Fruit fly (Drosophila melanogaster): Measurements from ENCODE around the gene Mgat2.

Mgat2 gene

dm6 chr3R:29978595-29978994 is 43.4 kb downstream of the Mgat2 start (continued):
- TF ChIP-seq Nf-YA (GFP tag; IDR thresholded peaks at IDR 0.05) (0 out of 2 replicates have a peak, but pooled peaks have one; percentile 36), CG2712 (tag; optimal IDR thresholded peaks at IDR 0.05) (peak; percentile 5), sens (GFP tag) (peak; percentile 54), ind (GFP tag; optimal IDR thresholded peaks at IDR 0.05) (peak; percentile 22), mirr (GFP tag; optimal IDR thresholded peaks at IDR 0.05) (no peak), CG32532 (GFP tag; IDR thresholded peaks at IDR 0.05) (peak; percentile 26; the same call in 1 of the 2 replicates), esg (GFP tag; conservative IDR thresholded peaks at IDR 0.05) (no peak), bab2 (GFP tag; optimal IDR thresholded peaks at IDR 0.05) (no peak), CG12155 (GFP tag; optimal IDR thresholded peaks at IDR 0.05) (no peak), gce (GFP tag; IDR thresholded peaks at IDR 0.05) (peak; percentile 45; the same call in 1 of the 3 replicates), CG2678 (tag; optimal IDR thresholded peaks at IDR 0.05) (peak; percentile 66), ewg (GFP tag; optimal IDR thresholded peaks at IDR 0.05) (no peak), CG3281 (GFP tag; optimal IDR thresholded peaks at IDR 0.05) (peak; percentile 36), Meics (GFP tag; optimal IDR thresholded peaks at IDR 0.05) (peak; percentile 51), Hand (GFP tag; optimal IDR thresholded peaks at IDR 0.05) (peak; percentile 43), CG1603 (tag; optimal IDR thresholded peaks at IDR 0.05) (peak; percentile 41), CG6813 (GFP tag; optimal IDR thresholded peaks at IDR 0.05) (no peak), BtbVII (GFP tag; optimal IDR thresholded peaks at IDR 0.05) (peak; percentile 11), CG33213 (GFP tag; optimal IDR thresholded peaks at IDR 0.05) (no peak), dysf (GFP tag; IDR thresholded peaks at IDR 0.05) (peak; percentile 51; the same call in 1 of the 3 replicates), lov (optimal IDR thresholded peaks at IDR 0.05) (no peak), lov (GFP tag; IDR thresholded peaks at IDR 0.05) (no peak), CG7928 (GFP tag; optimal IDR thresholded peaks at IDR 0.05) (no peak), CG9932 (GFP tag; IDR thresholded peaks at IDR 0.05) (0 out of 2 replicates have a peak, but pooled peaks have one; percentile 27), CG18476 (GFP tag; optimal IDR thresholded peaks at IDR 0.05) (no peak), CG5953 (GFP tag; IDR thresholded peaks at IDR 0.05) (no peak), dmrt99B (tag; optimal IDR thresholded peaks at IDR 0.05) (peak; percentile 52), CG5245 (GFP tag; optimal IDR thresholded peaks at IDR 0.05) (no peak), Dref (GFP tag; IDR thresholded peaks at IDR 0.05) (no peak), CG31441 (GFP tag; IDR thresholded peaks at IDR 0.05) (peak; percentile 10; the same call in 1 of the 2 replicates), CG18011 (GFP tag; optimal IDR thresholded peaks at IDR 0.05) (no peak), pfk (GFP tag; optimal IDR thresholded peaks at IDR 0.05) (no peak), CG32772 (GFP tag; IDR thresholded peaks at IDR 0.05) (no peak), Ets65A (GFP tag) (no peak), dpn (GFP tag; optimal IDR thresholded peaks at IDR 0.05) (peak in 1 of 2 experiments; percentile 22), Abd-B (GFP tag; optimal IDR thresholded peaks at IDR 0.05) (no peak), PHDP (tag; optimal IDR thresholded peaks at IDR 0.05) (peak; percentile 29), hbn (GFP tag; IDR thresholded peaks at IDR 0.05; ENCODE audit: partially characterized antibody) (no peak), hkb (optimal IDR thresholded peaks at IDR 0.05) (no peak), hkb (GFP tag; IDR thresholded peaks at IDR 0.05) (peak; percentile 59), CG7357 (GFP tag; IDR thresholded peaks at IDR 0.05) (no peak), Dbx (GFP tag; IDR thresholded peaks at IDR 0.05) (peak; percentile 56; the same call in 1 of the 3 replicates), CG12744 (GFP tag; optimal IDR thresholded peaks at IDR 0.05) (no peak), Ada2b (GFP tag; IDR thresholded peaks at IDR 0.05) (no peak), org-1 (GFP tag; optimal IDR thresholded peaks at IDR 0.05) (no peak), CG10321 (GFP tag; IDR thresholded peaks at IDR 0.05) (no peak), usp (GFP tag; optimal IDR thresholded peaks at IDR 0.05) (no peak), GATAe (GFP tag; conservative IDR thresholded peaks at IDR 0.05) (no peak), C15 (GFP tag; IDR thresholded peaks at IDR 0.05) (no peak), emc (GFP tag; optimal IDR thresholded peaks at IDR 0.05) (no peak), ttk (GFP tag; IDR thresholded peaks at IDR 0.05) (no peak), CG13424 (tag; optimal IDR thresholded peaks at IDR 0.05) (peak; percentile 26), grau (tag; optimal IDR thresholded peaks at IDR 0.05) (peak; percentile 45)

Measured in whole organism, embryonic.